Worm (Caenorhabditis elegans) whole organism, L1 larva: Measurements from ENCODE around the gene srbc-7.

Source experiments
- ets-5 ChIP-seq: fragments of 200-800 bp; sonication (Bioruptor generic); IDR thresholded peaks from 2 replicates; pipeline ENCODE4 v1.3.6; 2022; ENCODE audit warnings: missing genetic modification characterization, missing compliant biosample characterization
- fkh-8 ChIP-seq: sonication (generic microtip); optimal IDR thresholded peaks from 2 replicates; lab custom pipeline; 2016; ENCODE audit warnings: mild to moderate bottlenecking, missing genetic modification characterization, missing compliant biosample characterization
- nhr-11 ChIP-seq: fragments of 150-350 bp; optimal IDR thresholded peaks from 2 replicates; lab custom pipeline; 2014; ENCODE audit warnings: missing biosample characterization, missing genetic modification characterization
- pqm-1 ChIP-seq: sonication (generic microtip); optimal IDR thresholded peaks from 3 replicates; lab custom pipeline; 2017; ENCODE audit warnings: missing biosample characterization, missing genetic modification characterization
- unc-130 ChIP-seq: fragments of 150-350 bp; optimal IDR thresholded peaks from 2 replicates; lab custom pipeline; 2017; ENCODE audit warnings: missing biosample characterization, missing genetic modification characterization, inconsistent platforms
- unc-62 ChIP-seq: fragments of 150-350 bp; optimal IDR thresholded peaks from 2 replicates; lab custom pipeline; 2014; ENCODE audit warnings: missing biosample characterization, missing genetic modification reagents, missing genetic modification characterization

- TF ChIP-seq unc-62 (GFP tag; lab: Kevin White, UChicago) (no peak), nhr-11 (tag; lab: Kevin White, UChicago) (no peak), pqm-1 (tag; lab: Kevin White, UChicago) (no peak), unc-130 (no peak), ets-5 (GFP tag; lab: Robert Waterston, UW) (no peak), fkh-8 (tag; lab: Kevin White, UChicago) (no peak)
Observed at ce11 chrV:7501194-7501593, 13.8 kb upstream of the srbc-7 start.
